Worm (Caenorhabditis elegans) whole organism, mixed stage, embryonic: ENCODE results near the gene Y76B12C.8.

Experiments used
- lin-13 ChIP-seq: fragments of 150-350 bp; optimal IDR thresholded peaks from 2 replicates; lab custom pipeline; 2014; ENCODE audit warnings: missing biosample characterization, missing genetic modification characterization
- lsy-2 ChIP-seq: fragments of 150-350 bp; optimal IDR thresholded peaks from 2 replicates; lab custom pipeline; 2014; ENCODE audit warnings: missing biosample characterization, missing genetic modification characterization
- mep-1 ChIP-seq: fragments of 150-350 bp; optimal IDR thresholded peaks from 2 replicates; lab custom pipeline; 2017; ENCODE audit warnings: missing biosample characterization, missing genetic modification reagents, missing genetic modification characterization, inconsistent platforms
- nhr-12 ChIP-seq: fragments of 150-350 bp; optimal IDR thresholded peaks from 2 replicates; lab custom pipeline; 2014; ENCODE audit warnings: missing biosample characterization, missing genetic modification characterization
- nhr-2 ChIP-seq: fragments of 150-350 bp; optimal IDR thresholded peaks from 2 replicates; lab custom pipeline; 2014; ENCODE audit warnings: missing biosample characterization, missing genetic modification characterization

DNA sequence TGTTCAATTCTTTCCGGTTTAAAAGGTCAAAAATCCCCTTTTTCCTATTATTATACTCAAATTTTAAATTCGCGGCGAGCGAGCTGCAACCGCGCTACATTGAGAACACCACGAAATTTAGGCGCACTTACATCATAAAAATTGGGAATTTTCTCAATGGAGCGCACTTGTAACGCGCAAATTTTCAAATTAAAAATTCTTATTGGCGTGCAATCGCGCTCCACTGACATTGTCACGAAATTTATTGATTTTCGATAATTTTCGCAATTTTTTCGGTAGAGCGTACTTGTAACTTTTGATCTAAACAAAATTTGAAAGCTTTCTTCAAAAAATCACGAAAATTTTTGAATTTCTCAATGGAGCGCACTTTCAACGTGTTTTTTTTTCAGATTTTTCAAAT is 16.5 kb upstream of the Y76B12C.8 start, which contains the start of gene ulp-3:
- TF ChIP-seq mep-1 (tag; lab: Kevin White, UChicago) (no peak), nhr-2 (tag; lab: Kevin White, UChicago) (no peak), lsy-2 (tag; lab: Kevin White, UChicago) (no peak), lin-13 (no peak), nhr-12 (tag; lab: Kevin White, UChicago) (no peak)
